Worm (Caenorhabditis elegans): ENCODE results near the gene skih-2.
"Not testable (repeated sequence)": the region's sequence is repeated elsewhere in the genome, so short reads cannot be mapped to it uniquely, and the experiment has no call there.

DNA sequence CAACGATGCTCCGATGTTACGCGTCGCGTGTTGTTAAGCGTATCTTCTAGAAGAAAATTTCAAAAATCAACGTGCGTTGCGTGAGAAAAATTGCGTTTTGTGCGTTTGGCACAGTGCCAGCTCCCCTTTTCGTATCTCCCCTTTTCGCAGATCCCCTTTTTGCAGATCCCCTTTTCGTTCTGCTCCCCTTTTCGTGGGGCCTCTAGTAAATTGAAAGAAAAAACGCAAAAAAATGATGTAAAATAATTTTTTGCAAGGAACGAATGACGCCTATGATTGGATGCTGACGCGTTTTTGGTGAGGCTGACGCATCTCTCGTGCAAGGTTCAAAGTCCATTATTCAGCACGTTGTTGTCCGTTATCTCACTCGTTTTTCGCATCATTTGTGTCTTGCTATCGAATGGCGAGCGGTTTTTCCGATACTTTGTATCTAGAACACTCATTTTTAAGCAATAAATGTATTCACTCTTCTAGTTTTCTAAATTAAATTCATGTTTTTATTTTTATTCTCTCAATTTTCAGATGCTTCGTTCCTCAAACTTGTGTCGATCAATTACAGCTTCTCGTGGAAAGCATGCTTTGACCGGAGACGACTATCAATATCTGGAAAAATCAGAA lies 37.1 kb upstream of the skih-2 start, which contains the start of gene cpt-2:
- not testable (repeated sequence) for TF ChIP-seq hnd-1 (tag; optimal IDR thresholded peaks at IDR 0.05); ama-1 (optimal IDR thresholded peaks at IDR 0.05); flt-1 (GFP tag; IDR thresholded peaks at IDR 0.05)
